Fruit fly (Drosophila melanogaster) whole organism, embryonic: ENCODE measurements around the gene CG7650.
A peak's percentile ranks its signal among the peaks of the same experiment; 100 is the strongest.

Source experiments
- BEAF-32 ChIP-seq: fragments of 200-800 bp; sonication (Bioruptor generic); optimal IDR thresholded peaks from 3 replicates; lab custom pipeline; 2017; ENCODE audit warnings: missing biosample characterization, missing genetic modification characterization, mild to moderate bottlenecking, moderate library complexity, missing genetic modification reagents
- Bdp1 ChIP-seq: fragments of 200-800 bp; sonication (Bioruptor generic); optimal IDR thresholded peaks from 3 replicates; lab custom pipeline; 2016; ENCODE audit warnings: missing biosample characterization, missing genetic modification characterization
- Blimp-1 ChIP-seq: fragments of 200-800 bp; sonication (Bioruptor generic); optimal IDR thresholded peaks from 3 replicates; lab custom pipeline; 2018; ENCODE audit warnings: missing biosample characterization, missing genetic modification characterization, mild to moderate bottlenecking, moderate library complexity, missing genetic modification reagents
- CG10267 ChIP-seq: fragments of 200-800 bp; sonication (Bioruptor generic); optimal IDR thresholded peaks from 2 replicates; lab custom pipeline; 2018; ENCODE audit warnings: missing biosample characterization, mild to moderate bottlenecking, missing genetic modification characterization, moderate library complexity
- CG12071 ChIP-seq: fragments of 200-800 bp; sonication (Bioruptor generic); optimal IDR thresholded peaks from 3 replicates; lab custom pipeline; 2018; ENCODE audit warnings: missing biosample characterization, mild to moderate bottlenecking, missing genetic modification characterization
- CG14710 ChIP-seq: fragments of 200-800 bp; sonication (Bioruptor generic); optimal IDR thresholded peaks from 3 replicates; lab custom pipeline; 2019; ENCODE audit warnings: missing biosample characterization, mild to moderate bottlenecking, missing genetic modification characterization, moderate library complexity
- CG16813 ChIP-seq: fragments of 200-800 bp; sonication (Bioruptor generic); IDR thresholded peaks from 3 replicates; pipeline ENCODE4 v1.3.6; 2022; ENCODE audit warnings: missing biosample characterization, missing genetic modification characterization; ENCODE audit not compliant: partially characterized antibody
- CG2129 ChIP-seq: fragments of 200-800 bp; sonication (Bioruptor generic); IDR thresholded peaks from 2 replicates; pipeline ENCODE4 v1.3.6; 2022; ENCODE audit warnings: missing biosample characterization, missing genetic modification characterization; ENCODE audit not compliant: partially characterized antibody
- CG34224 ChIP-seq: fragments of 200-800 bp; sonication (Bioruptor generic); IDR thresholded peaks from 3 replicates; pipeline ENCODE4 v1.3.6; 2022; ENCODE audit warnings: missing biosample characterization, missing genetic modification characterization; ENCODE audit not compliant: partially characterized antibody
- CG4617 ChIP-seq: fragments of 200-800 bp; sonication (Bioruptor generic); optimal IDR thresholded peaks from 3 replicates; lab custom pipeline; 2016; ENCODE audit warnings: missing biosample characterization, missing genetic modification characterization, borderline replicate concordance
- CG6791 ChIP-seq: fragments of 200-800 bp; sonication (Bioruptor generic); IDR thresholded peaks from 3 replicates; pipeline ENCODE4 v1.3.6; 2022; ENCODE audit warnings: missing biosample characterization, missing genetic modification characterization; ENCODE audit not compliant: partially characterized antibody
- CG9797 ChIP-seq: fragments of 200-800 bp; sonication (Bioruptor generic); optimal IDR thresholded peaks from 3 replicates; lab custom pipeline; 2018; ENCODE audit warnings: missing biosample characterization, mild to moderate bottlenecking, missing genetic modification characterization
- CTCF ChIP-seq: fragments of 200-800 bp; sonication (Bioruptor generic); optimal IDR thresholded peaks from 2 replicates; lab custom pipeline; 2017; ENCODE audit warnings: missing biosample characterization, mild to moderate bottlenecking, missing genetic modification characterization, moderate library complexity
- Dll ChIP-seq: fragments of 200-800 bp; sonication (Bioruptor generic); IDR thresholded peaks from 4 replicates; pipeline ENCODE4 v1.3.6; 2022; ENCODE audit warnings: missing biosample characterization, missing genetic modification characterization; ENCODE audit not compliant: partially characterized antibody
- E2f2 ChIP-seq: fragments of 200-800 bp; sonication (Bioruptor generic); IDR thresholded peaks from 2 replicates; pipeline ENCODE4 v1.3.6; 2022; ENCODE audit warnings: missing biosample characterization, missing genetic modification characterization
- Ets97D ChIP-seq: fragments of 200-800 bp; sonication (Bioruptor generic); optimal IDR thresholded peaks from 3 replicates; lab custom pipeline; 2016; ENCODE audit warnings: missing biosample characterization, missing genetic modification characterization
- HLH4C ChIP-seq: fragments of 200-800 bp; sonication (Bioruptor generic); IDR thresholded peaks from 3 replicates; pipeline ENCODE4 v1.3.6; 2022; ENCODE audit warnings: missing biosample characterization, missing genetic modification characterization; ENCODE audit not compliant: partially characterized antibody
- Myb ChIP-seq: fragments of 200-800 bp; sonication (Bioruptor generic); optimal IDR thresholded peaks from 2 replicates; lab custom pipeline; 2016; ENCODE audit warnings: missing biosample characterization, missing genetic modification characterization
- Opbp ChIP-seq: fragments of 200-800 bp; sonication (Bioruptor generic); IDR thresholded peaks from 3 replicates; pipeline ENCODE4 v1.3.6; 2022; ENCODE audit warnings: missing biosample characterization, missing genetic modification characterization; ENCODE audit not compliant: partially characterized antibody
- Scr ChIP-seq: fragments of 200-800 bp; sonication (Bioruptor generic); IDR thresholded peaks from 2 replicates; pipeline ENCODE4 v1.3.6; 2022; ENCODE audit warnings: missing biosample characterization, missing genetic modification characterization; ENCODE audit not compliant: partially characterized antibody
- Spps ChIP-seq: fragments of 200-800 bp; sonication (Bioruptor generic); optimal IDR thresholded peaks from 2 replicates; lab custom pipeline; 2018; ENCODE audit warnings: missing biosample characterization, mild to moderate bottlenecking, missing genetic modification characterization
- Sry-δ ChIP-seq: fragments of 200-800 bp; sonication (Bioruptor generic); optimal IDR thresholded peaks from 2 replicates; lab custom pipeline; 2016; ENCODE audit warnings: missing biosample characterization, missing genetic modification characterization
- ato ChIP-seq: fragments of 200-800 bp; sonication (Bioruptor generic); IDR thresholded peaks from 2 replicates; pipeline ENCODE4 v1.3.6; 2022; ENCODE audit warnings: missing biosample characterization, missing genetic modification characterization; ENCODE audit not compliant: partially characterized antibody
- bbx ChIP-seq: fragments of 200-800 bp; sonication (Bioruptor generic); IDR thresholded peaks from 2 replicates; pipeline ENCODE4 v1.3.6; 2022; ENCODE audit warnings: missing biosample characterization, missing genetic modification characterization; ENCODE audit not compliant: partially characterized antibody
- chif ChIP-seq, 2 experiments: fragments of 200-800 bp; sonication (Bioruptor generic); optimal IDR thresholded peaks; 3 replicates each; lab custom pipeline; 2016; ENCODE audit warnings: missing biosample characterization in 2 of 2, missing genetic modification characterization in 2 of 2
- dan ChIP-seq: fragments of 200-800 bp; sonication (Bioruptor generic); IDR thresholded peaks from 2 replicates; pipeline ENCODE4 v1.3.6; 2022; ENCODE audit warnings: missing biosample characterization, missing genetic modification characterization
- ewg ChIP-seq: fragments of 200-800 bp; sonication (Bioruptor generic); optimal IDR thresholded peaks from 3 replicates; lab custom pipeline; 2017; ENCODE audit warnings: mild to moderate bottlenecking, missing biosample characterization, missing genetic modification reagents, missing genetic modification characterization
- exex ChIP-seq: fragments of 200-800 bp; sonication (Bioruptor generic); optimal IDR thresholded peaks from 4 replicates; lab custom pipeline; 2018; ENCODE audit warnings: missing biosample characterization, mild to moderate bottlenecking, missing genetic modification characterization, moderate library complexity
- gfzf ChIP-seq: fragments of 200-800 bp; sonication (Bioruptor generic); optimal IDR thresholded peaks from 2 replicates; lab custom pipeline; 2016; ENCODE audit warnings: missing biosample characterization, mild to moderate bottlenecking, missing genetic modification characterization, moderate library complexity
- grau ChIP-seq: fragments of 200-800 bp; optimal IDR thresholded peaks from 3 replicates; lab custom pipeline; 2019; ENCODE audit warnings: missing biosample characterization, mild to moderate bottlenecking, missing genetic modification characterization, moderate library complexity
- hb ChIP-seq: fragments of 200-800 bp; sonication (Bioruptor generic); IDR thresholded peaks from 3 replicates; pipeline ENCODE4 v1.3.6; 2022; ENCODE audit warnings: missing biosample characterization, missing genetic modification characterization; ENCODE audit not compliant: partially characterized antibody
- hbn ChIP-seq: fragments of 200-800 bp; sonication (Bioruptor generic); IDR thresholded peaks from 2 replicates; pipeline ENCODE4 v1.3.6; 2022; ENCODE audit warnings: missing biosample characterization, missing genetic modification characterization; ENCODE audit not compliant: partially characterized antibody
- hth ChIP-seq: fragments of >200 bp; optimal IDR thresholded peaks from 2 replicates; lab custom pipeline; 2017; ENCODE audit warnings: inconsistent platforms
- inv ChIP-seq: fragments of 200-800 bp; sonication (Bioruptor generic); IDR thresholded peaks from 2 replicates; pipeline ENCODE4 v1.3.6; 2022; ENCODE audit warnings: missing biosample characterization, missing genetic modification characterization; ENCODE audit not compliant: partially characterized antibody
- kah ChIP-seq: fragments of 200-800 bp; sonication (Bioruptor generic); optimal IDR thresholded peaks from 2 replicates; lab custom pipeline; 2018; ENCODE audit warnings: missing biosample characterization, mild to moderate bottlenecking, missing genetic modification characterization
- lbe ChIP-seq: fragments of 200-800 bp; sonication (Bioruptor generic); optimal IDR thresholded peaks from 2 replicates; lab custom pipeline; 2016; ENCODE audit warnings: missing biosample characterization, mild to moderate bottlenecking, missing genetic modification characterization
- mld ChIP-seq: fragments of 200-800 bp; sonication (Bioruptor generic); IDR thresholded peaks from 3 replicates; pipeline ENCODE4 v1.3.6; 2022; ENCODE audit warnings: missing biosample characterization, missing genetic modification characterization; ENCODE audit not compliant: partially characterized antibody
- nerfin-2 ChIP-seq: fragments of 200-800 bp; sonication (Bioruptor generic); IDR thresholded peaks from 2 replicates; pipeline ENCODE4 v1.3.6; 2022; ENCODE audit warnings: missing biosample characterization, missing genetic modification characterization; ENCODE audit not compliant: partially characterized antibody
- phol ChIP-seq: fragments of 200-800 bp; sonication (Bioruptor generic); optimal IDR thresholded peaks from 3 replicates; lab custom pipeline; 2018; ENCODE audit warnings: missing biosample characterization, mild to moderate bottlenecking, missing genetic modification characterization, moderate library complexity
- pnt ChIP-seq: fragments of 200-800 bp; sonication (Bioruptor generic); optimal IDR thresholded peaks from 3 replicates; lab custom pipeline; 2016; ENCODE audit warnings: missing biosample characterization, missing genetic modification characterization
- sens ChIP-seq: fragments of 200-800 bp; sonication (Bioruptor generic); peaks from one replicate; lab custom pipeline; 2016; ENCODE audit warnings: missing biosample characterization, missing genetic modification characterization
- sna ChIP-seq: fragments of 200-800 bp; sonication (Bioruptor generic); IDR thresholded peaks from 2 replicates; pipeline ENCODE4 v1.3.6; 2022; ENCODE audit warnings: missing biosample characterization, missing genetic modification characterization; ENCODE audit not compliant: partially characterized antibody
- stwl ChIP-seq: fragments of 200-800 bp; sonication (Bioruptor generic); optimal IDR thresholded peaks from 3 replicates; lab custom pipeline; 2018; ENCODE audit warnings: missing biosample characterization, mild to moderate bottlenecking, missing genetic modification characterization, moderate library complexity
- trem ChIP-seq: fragments of 200-800 bp; optimal IDR thresholded peaks from 3 replicates; lab custom pipeline; 2019; ENCODE audit warnings: missing biosample characterization, mild to moderate bottlenecking, missing genetic modification characterization, moderate library complexity
- ttk ChIP-seq: fragments of 200-800 bp; sonication (Bioruptor generic); IDR thresholded peaks from 2 replicates; pipeline ENCODE4 v2.1.2; 2022; ENCODE audit warnings: missing biosample characterization, missing genetic modification characterization
- unc-4 ChIP-seq: fragments of 200-800 bp; sonication (Bioruptor generic); IDR thresholded peaks from 2 replicates; pipeline ENCODE4 v1.3.6; 2022; ENCODE audit warnings: missing biosample characterization, missing genetic modification characterization; ENCODE audit not compliant: partially characterized antibody
- vnd ChIP-seq: fragments of 200-800 bp; sonication (Bioruptor generic); IDR thresholded peaks from 3 replicates; pipeline ENCODE4 v1.3.6; 2022; ENCODE audit warnings: missing biosample characterization, missing genetic modification characterization; ENCODE audit not compliant: partially characterized antibody
- zen ChIP-seq: fragments of 200-800 bp; sonication (Bioruptor generic); optimal IDR thresholded peaks from 3 replicates; lab custom pipeline; 2018; ENCODE audit warnings: missing biosample characterization, mild to moderate bottlenecking, missing genetic modification characterization, moderate library complexity

CG7650 gene

dm6 chr3L:15610109-15610508 lies at the start of gene CG7650:
Gene CG7650, minus strand, starts transcription at chr3L:15610386.
- no peak for TF ChIP-seq chif (GFP tag; optimal IDR thresholded peaks at IDR 0.05; lab: Kevin White, UChicago)
- TF ChIP-seq sens (GFP tag; lab: Kevin White, UChicago), result peak; percentile 66
- peak; percentile 66 for TF ChIP-seq gfzf (GFP tag; lab: Kevin White, UChicago)
- TF ChIP-seq CG2129 (GFP tag; lab: Robert Waterston, UW), result peak; percentile 84
- TF ChIP-seq kah (GFP tag; lab: Kevin White, UChicago), result no peak
- TF ChIP-seq E2f2 (GFP tag; lab: Robert Waterston, UW), result peak; percentile 95
- TF ChIP-seq unc-4, result peak; percentile 94
- TF ChIP-seq Scr (GFP tag; lab: Robert Waterston, UW), result peak; percentile 89
- TF ChIP-seq vnd, result peak; percentile 83
- peak; percentile 94 for TF ChIP-seq CG34224 (GFP tag; lab: Robert Waterston, UW)
- TF ChIP-seq Spps (tag; lab: Kevin White, UChicago), result no peak
- TF ChIP-seq CG9797, result peak; percentile 83
- TF ChIP-seq CG10267 (tag; lab: Kevin White, UChicago), result peak; percentile 74
- TF ChIP-seq Opbp (GFP tag; lab: Robert Waterston, UW), result peak; percentile 88
- TF ChIP-seq Bdp1, result no peak
- peak; percentile 87 for TF ChIP-seq BEAF-32
- peak; percentile 97 for TF ChIP-seq hbn (GFP tag; lab: Robert Waterston, UW)
- peak; percentile 60; the same call in 1 of the 2 replicates for TF ChIP-seq nerfin-2 (GFP tag; lab: Robert Waterston, UW)
- TF ChIP-seq Myb (GFP tag; lab: Kevin White, UChicago), result peak; percentile 28
- peak; percentile 94 for TF ChIP-seq bbx (GFP tag; lab: Robert Waterston, UW)
- peak; percentile 12 for TF ChIP-seq Ets97D (GFP tag; lab: Kevin White, UChicago)
- TF ChIP-seq exex (tag; lab: Kevin White, UChicago), result peak; percentile 68
- TF ChIP-seq pnt, result no peak
- peak; percentile 75 for TF ChIP-seq inv
- TF ChIP-seq ewg (GFP tag; lab: Kevin White, UChicago), result no peak
- TF ChIP-seq CG16813 (GFP tag; lab: Robert Waterston, UW), result peak; percentile 77
- peak; percentile 88 for TF ChIP-seq CG6791 (GFP tag; lab: Robert Waterston, UW)
- peak; percentile 81 for TF ChIP-seq hb (GFP tag; lab: Robert Waterston, UW)
- no peak for TF ChIP-seq dan
- no peak for TF ChIP-seq CTCF (GFP tag; lab: Kevin White, UChicago)
- TF ChIP-seq lbe, result peak; percentile 6
- TF ChIP-seq trem, result peak; percentile 54
- TF ChIP-seq zen, result peak; percentile 77
- peak; percentile 80 for TF ChIP-seq ato
- TF ChIP-seq Sry-δ (GFP tag; lab: Kevin White, UChicago), result peak; percentile 73
- TF ChIP-seq mld (GFP tag; lab: Robert Waterston, UW), result peak; percentile 74; the same call in 2 of the 3 replicates
- TF ChIP-seq stwl (tag; lab: Kevin White, UChicago), result peak; percentile 72
- peak; percentile 84 for TF ChIP-seq HLH4C (GFP tag; lab: Robert Waterston, UW)
- TF ChIP-seq CG12071, result no peak
- TF ChIP-seq sna (GFP tag; lab: Robert Waterston, UW), result peak; percentile 81
- no peak for TF ChIP-seq ttk (GFP tag; lab: Robert Waterston, UW)
- no peak for TF ChIP-seq Blimp-1
- peak; percentile 91 for TF ChIP-seq CG4617 (GFP tag; lab: Kevin White, UChicago)
- peak; percentile 96 for TF ChIP-seq Dll (GFP tag; lab: Robert Waterston, UW)
- no peak for TF ChIP-seq grau (tag; lab: Kevin White, UChicago)
- peak; percentile 9 for TF ChIP-seq phol (tag; lab: Kevin White, UChicago)
- TF ChIP-seq CG14710 (tag; lab: Kevin White, UChicago), result peak; percentile 64
- TF ChIP-seq hth, result no peak
